Worm (Caenorhabditis elegans): ENCODE measurements around the gene sams-1.

DNA sequence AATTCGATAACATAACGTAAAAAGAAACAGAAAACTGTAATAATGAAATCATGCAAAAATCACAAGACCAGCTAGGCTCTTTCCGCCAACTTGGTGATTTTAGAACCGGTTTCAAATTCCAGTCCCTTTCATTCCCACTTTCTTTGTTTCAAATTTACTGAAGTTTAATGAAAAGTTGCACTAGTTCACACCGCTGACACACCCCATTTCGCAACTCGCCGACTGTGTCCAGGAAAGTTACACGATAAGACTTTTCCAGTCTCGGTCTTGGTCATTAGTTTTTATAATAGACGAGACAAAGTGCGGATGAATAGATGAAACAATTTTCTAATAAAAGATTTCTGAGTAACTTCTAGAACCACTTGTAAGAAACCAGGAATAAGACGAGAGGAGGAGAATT, 38.2 kb downstream of the sams-1 start:
- no peak for TF ChIP-seq elt-4 (tag; optimal IDR thresholded peaks at IDR 0.05)
- TF ChIP-seq nfya-1 (tag; optimal IDR thresholded peaks at IDR 0.05): no peak
- TF ChIP-seq nhr-11 (tag; optimal IDR thresholded peaks at IDR 0.05): no peak
- TF ChIP-seq F13H6.1 (tag; optimal IDR thresholded peaks at IDR 0.05): no peak
- TF ChIP-seq unc-55 (GFP tag; optimal IDR thresholded peaks at IDR 0.05): no peak

All from whole organism, late embryonic.